Worm (Caenorhabditis elegans): ENCODE data around the gene srz-5.

The srz-5 gene

ce11 chrII:3514631-3515030, at the start of gene srz-5:
Gene srz-5, minus strand, starts transcription at chrII:3514731.
- TF ChIP-seq pha-4 (tag; optimal IDR thresholded peaks at IDR 0.05): no peak
- no peak for TF ChIP-seq nhr-2 (tag; optimal IDR thresholded peaks at IDR 0.05)
- TF ChIP-seq nhr-28 (tag; optimal IDR thresholded peaks at IDR 0.05): no peak
- no peak for TF ChIP-seq ham-2 (GFP tag; optimal IDR thresholded peaks at IDR 0.05)
- TF ChIP-seq hlh-1 (tag; optimal IDR thresholded peaks at IDR 0.05): no peak
- no peak for TF ChIP-seq ces-1 (GFP tag; optimal IDR thresholded peaks at IDR 0.05)
- no peak for TF ChIP-seq mls-2 (tag; optimal IDR thresholded peaks at IDR 0.05)
- no peak for TF ChIP-seq sem-2 (GFP tag; optimal IDR thresholded peaks at IDR 0.05)
- TF ChIP-seq nhr-237 (tag; optimal IDR thresholded peaks at IDR 0.05): no peak
- TF ChIP-seq nhr-76 (tag; optimal IDR thresholded peaks at IDR 0.05): no peak

ce11 chrII:3562419-3562818, 47.9 kb upstream of the srz-5 start, which contains the start of gene W10G11.3:
Gene W10G11.3, minus strand, starts transcription at chrII:3562519.
- TF ChIP-seq mep-1 (tag; optimal IDR thresholded peaks at IDR 0.05): no peak
- TF ChIP-seq M03D4.4 (tag; optimal IDR thresholded peaks at IDR 0.05): no peak

ce11 chrII:3561561-3561960, 47.0 kb upstream of the srz-5 start, which contains the start of gene W10G11.2:
Gene W10G11.2, minus strand, starts transcription at chrII:3561661.
- TF ChIP-seq ztf-11 (tag; optimal IDR thresholded peaks at IDR 0.05) (no peak), nhr-237 (tag; optimal IDR thresholded peaks at IDR 0.05) (no peak), ceh-43 (GFP tag; optimal IDR thresholded peaks at IDR 0.05) (no peak), cnd-1 (tag; optimal IDR thresholded peaks at IDR 0.05) (no peak), ham-2 (GFP tag; optimal IDR thresholded peaks at IDR 0.05) (no peak), sptf-1 (tag; optimal IDR thresholded peaks at IDR 0.05) (no peak), M03D4.4 (tag; optimal IDR thresholded peaks at IDR 0.05) (no peak), flh-1 (GFP tag; optimal IDR thresholded peaks at IDR 0.05) (no peak), drap-1 (GFP tag; optimal IDR thresholded peaks at IDR 0.05) (no peak), lin-32 (GFP tag; optimal IDR thresholded peaks at IDR 0.05) (no peak), ces-1 (GFP tag; optimal IDR thresholded peaks at IDR 0.05) (no peak), bed-3 (GFP tag; optimal IDR thresholded peaks at IDR 0.05) (no peak), mep-1 (tag; optimal IDR thresholded peaks at IDR 0.05) (no peak)

- no peak for TF ChIP-seq hlh-1 (tag; optimal IDR thresholded peaks at IDR 0.05)
- no peak for TF ChIP-seq lsy-2 (tag; optimal IDR thresholded peaks at IDR 0.05)
- TF ChIP-seq mep-1 (tag; optimal IDR thresholded peaks at IDR 0.05): no peak
- no peak for TF ChIP-seq bed-3 (GFP tag; optimal IDR thresholded peaks at IDR 0.05)
- no peak for TF ChIP-seq nhr-28 (tag; optimal IDR thresholded peaks at IDR 0.05)
- TF ChIP-seq zip-8 (tag; optimal IDR thresholded peaks at IDR 0.05): no peak
- TF ChIP-seq pha-4 (tag; optimal IDR thresholded peaks at IDR 0.05): no peak
- TF ChIP-seq drap-1 (GFP tag; optimal IDR thresholded peaks at IDR 0.05): no peak
- TF ChIP-seq nhr-76 (tag; optimal IDR thresholded peaks at IDR 0.05): no peak
- TF ChIP-seq sptf-1 (tag; optimal IDR thresholded peaks at IDR 0.05): no peak
- no peak for TF ChIP-seq ztf-11 (tag; optimal IDR thresholded peaks at IDR 0.05)
- no peak for TF ChIP-seq nhr-2 (tag; optimal IDR thresholded peaks at IDR 0.05)
- TF ChIP-seq ceh-39 (tag; optimal IDR thresholded peaks at IDR 0.05): no peak
- TF ChIP-seq mls-2 (tag; optimal IDR thresholded peaks at IDR 0.05): no peak
Observed at ce11 chrII:3560592-3560991, 46.1 kb upstream of the srz-5 start, which contains the start of gene W10G11.1. Gene W10G11.1, minus strand, starts transcription at chrII:3560692.

ce11 chrII:3557417-3557816, 42.9 kb upstream of the srz-5 start, which contains the start of gene lgc-45:
Gene lgc-45, plus strand, starts transcription at chrII:3557472.
- TF ChIP-seq mep-1 (tag; optimal IDR thresholded peaks at IDR 0.05): no peak
- TF ChIP-seq bed-3 (GFP tag; optimal IDR thresholded peaks at IDR 0.05): no peak

- no peak for TF ChIP-seq mls-2 (tag; optimal IDR thresholded peaks at IDR 0.05)
- no peak for TF ChIP-seq ham-2 (GFP tag; optimal IDR thresholded peaks at IDR 0.05)
- no peak for TF ChIP-seq elt-1 (tag; optimal IDR thresholded peaks at IDR 0.05; ENCODE audit: borderline replicate concordance, insufficient read depth)
- TF ChIP-seq nhr-28 (tag; optimal IDR thresholded peaks at IDR 0.05): no peak
- TF ChIP-seq flh-1 (GFP tag; optimal IDR thresholded peaks at IDR 0.05): no peak
- no peak for TF ChIP-seq pha-4 (tag; optimal IDR thresholded peaks at IDR 0.05)
- TF ChIP-seq ceh-83 (GFP tag; optimal IDR thresholded peaks at IDR 0.05): no peak
- no peak for TF ChIP-seq snpc-4 (tag; optimal IDR thresholded peaks at IDR 0.05)
- no peak for TF ChIP-seq elt-3 (tag; optimal IDR thresholded peaks at IDR 0.05)
- TF ChIP-seq tbx-8 (GFP tag; optimal IDR thresholded peaks at IDR 0.05): no peak
- TF ChIP-seq blmp-1 (tag; optimal IDR thresholded peaks at IDR 0.05): no peak
- no peak for TF ChIP-seq lsy-2 (tag; optimal IDR thresholded peaks at IDR 0.05)
- TF ChIP-seq ceh-39 (tag; optimal IDR thresholded peaks at IDR 0.05): no peak
Observed at ce11 chrII:3556584-3556983, 42.1 kb upstream of the srz-5 start.

Data from whole organism, mixed stage, embryonic.